Worm (Caenorhabditis elegans): ENCODE data around the gene catp-7.

catp-7 gene

DNA sequence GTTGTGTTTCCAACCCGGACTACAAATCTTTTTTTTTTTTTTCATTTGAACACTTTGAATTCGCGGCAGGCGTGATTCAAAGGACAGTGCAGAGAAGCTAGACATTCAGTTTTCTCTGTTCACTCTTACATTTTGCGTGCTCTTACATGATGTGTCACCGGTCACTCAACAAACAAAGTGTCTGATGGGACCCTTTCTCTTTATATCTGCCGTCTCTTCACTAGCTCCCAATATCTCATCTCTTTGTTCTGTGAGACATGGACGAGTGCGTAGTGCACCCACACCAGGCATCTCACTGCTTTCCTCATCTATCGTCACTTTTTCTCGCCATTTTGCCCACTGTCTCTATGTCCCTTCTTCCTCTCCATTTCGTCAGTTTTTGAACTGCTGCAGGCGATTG lies 1.3 kb downstream of the catp-7 start (continued):
- TF ChIP-seq crh-2 (tag; optimal IDR thresholded peaks at IDR 0.05) (no peak), zag-1 (tag; optimal IDR thresholded peaks at IDR 0.05) (peak; percentile 70), ZK546.5 (tag; optimal IDR thresholded peaks at IDR 0.05) (no peak), nhr-12 (tag; optimal IDR thresholded peaks at IDR 0.05) (no peak)

DNA sequence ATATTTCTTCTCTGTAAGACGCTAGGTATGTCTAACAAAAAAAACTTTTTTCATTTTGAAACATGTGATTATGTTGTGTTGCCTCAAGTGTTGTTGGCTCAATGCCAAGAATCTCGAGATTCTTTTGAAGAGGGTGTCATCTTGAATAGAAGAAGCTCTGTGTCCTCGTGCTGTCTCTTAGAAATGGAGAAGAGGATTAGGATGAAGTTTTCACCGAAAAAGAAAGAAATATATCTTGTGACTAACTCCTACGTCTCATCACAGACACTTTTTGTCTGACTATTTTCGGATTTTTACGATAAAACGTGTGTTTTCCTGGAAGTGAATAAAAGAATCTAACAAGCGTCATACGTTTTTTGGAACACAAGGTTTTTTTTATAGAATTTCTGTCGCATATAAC lies 1.8 kb downstream of the catp-7 start:
- no peak for TF ChIP-seq lin-13 (GFP tag; optimal IDR thresholded peaks at IDR 0.05)
- peak; percentile 29 for TF ChIP-seq C34F6.9 (tag; optimal IDR thresholded peaks at IDR 0.05)
- TF ChIP-seq elt-1 (tag; optimal IDR thresholded peaks at IDR 0.05) = no peak
- TF ChIP-seq crh-2 (tag; optimal IDR thresholded peaks at IDR 0.05) = peak; percentile 45
- TF ChIP-seq dmd-4 (tag; optimal IDR thresholded peaks at IDR 0.05) = no peak
- no peak for TF ChIP-seq skn-1 (tag; optimal IDR thresholded peaks at IDR 0.05)
- TF ChIP-seq sma-9 (GFP tag; optimal IDR thresholded peaks at IDR 0.05) = peak; percentile 16
- no peak for TF ChIP-seq sma-9 (tag; optimal IDR thresholded peaks at IDR 0.05)
- TF ChIP-seq lin-11 (tag; optimal IDR thresholded peaks at IDR 0.05) = no peak
- no peak for TF ChIP-seq fos-1 (tag; optimal IDR thresholded peaks at IDR 0.05)

DNA sequence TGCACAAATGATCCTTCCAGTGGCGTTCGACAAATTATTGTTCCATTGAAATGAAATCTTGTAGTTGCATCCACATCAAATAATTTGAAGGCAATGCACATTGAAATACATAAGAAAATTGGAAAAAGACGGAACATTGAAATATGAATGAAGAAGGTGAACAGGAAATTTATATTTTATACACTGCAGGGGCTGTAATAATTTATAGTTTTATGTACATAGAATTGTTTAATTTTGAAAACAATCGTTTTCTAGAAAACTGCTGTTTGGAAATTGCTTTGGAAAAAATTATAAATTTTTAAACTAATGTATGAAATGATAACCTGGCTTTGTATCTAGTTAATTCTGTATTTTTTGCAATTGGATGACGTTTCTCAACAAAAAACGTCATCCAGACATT lies 9.5 kb downstream of the catp-7 start, which contains the start of gene Y59H11AR.3:
TSS of gene Y59H11AR.3 (minus strand) at position 101 of the 400 bp plus-strand sequence.
- TF ChIP-seq elt-3 (tag; optimal IDR thresholded peaks at IDR 0.05) (no peak), R02D3.7 (tag; optimal IDR thresholded peaks at IDR 0.05) (no peak), mab-5 (tag; optimal IDR thresholded peaks at IDR 0.05) (no peak), lin-13 (GFP tag; optimal IDR thresholded peaks at IDR 0.05) (no peak), ceh-16 (tag; optimal IDR thresholded peaks at IDR 0.05) (no peak), dmd-4 (tag; optimal IDR thresholded peaks at IDR 0.05) (no peak), ZK546.5 (tag; optimal IDR thresholded peaks at IDR 0.05) (no peak), F13H6.1 (tag; optimal IDR thresholded peaks at IDR 0.05) (no peak), unc-55 (GFP tag; optimal IDR thresholded peaks at IDR 0.05) (no peak), nhr-12 (tag; optimal IDR thresholded peaks at IDR 0.05) (no peak), fos-1 (tag; optimal IDR thresholded peaks at IDR 0.05) (no peak), unc-62 (GFP tag; optimal IDR thresholded peaks at IDR 0.05) (no peak), blmp-1 (tag; optimal IDR thresholded peaks at IDR 0.05; ENCODE audit: insufficient read depth) (no peak)

DNA sequence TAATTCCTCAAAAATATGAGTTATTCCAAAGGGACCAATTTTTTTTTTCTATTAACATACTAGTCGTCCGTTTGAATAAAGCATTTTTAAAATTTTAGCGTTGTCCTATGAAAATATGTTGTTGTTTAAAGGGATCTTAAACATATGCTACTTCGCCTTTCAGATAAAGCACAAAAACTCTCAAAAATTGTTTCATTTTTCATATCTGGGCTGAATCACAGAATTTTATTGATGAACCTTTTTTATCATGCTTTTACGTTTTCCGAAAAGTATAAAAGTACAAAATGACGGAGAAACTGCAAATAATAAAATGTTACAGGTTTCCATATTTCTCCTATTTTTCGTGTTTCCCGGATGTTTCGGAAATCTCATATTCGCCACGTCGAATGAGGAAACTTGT lies 10.0 kb downstream of the catp-7 start, which contains the start of gene clec-181:
TSS of gene clec-181 (plus strand) at position 301 of the 400 bp plus-strand sequence.
- TF ChIP-seq sem-4 (tag; optimal IDR thresholded peaks at IDR 0.05) (no peak), egl-27 (tag; optimal IDR thresholded peaks at IDR 0.05) (no peak), mbf-1 (tag; optimal IDR thresholded peaks at IDR 0.05) (no peak), nhr-10 (tag; optimal IDR thresholded peaks at IDR 0.05) (no peak), elt-3 (tag; optimal IDR thresholded peaks at IDR 0.05) (no peak), zag-1 (tag; optimal IDR thresholded peaks at IDR 0.05) (no peak), nhr-6 (tag; optimal IDR thresholded peaks at IDR 0.05) (no peak), elt-1 (tag; optimal IDR thresholded peaks at IDR 0.05) (no peak), unc-39 (tag; optimal IDR thresholded peaks at IDR 0.05) (no peak), skn-1 (tag; optimal IDR thresholded peaks at IDR 0.05) (no peak)

DNA sequence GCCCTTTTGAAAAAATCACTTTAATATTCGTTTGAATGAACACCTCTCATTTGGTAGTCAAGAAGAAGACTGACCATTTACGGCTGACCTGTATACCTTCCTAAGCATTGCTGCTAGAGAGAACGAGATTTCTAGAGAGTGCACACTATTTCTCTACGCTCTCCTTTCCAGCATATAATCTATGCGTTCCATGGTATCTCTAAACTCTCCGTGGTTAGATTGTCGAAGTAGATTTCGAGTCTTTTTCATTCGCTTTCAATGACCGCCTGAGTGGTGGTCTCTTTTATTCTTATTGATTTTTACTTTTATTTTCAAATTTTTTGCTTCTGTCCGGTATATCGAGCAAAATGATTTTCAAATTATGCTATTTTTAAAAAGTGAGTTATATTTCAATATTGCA lies 11.7 kb downstream of the catp-7 start:
- no peak for TF ChIP-seq dmd-4 (tag; optimal IDR thresholded peaks at IDR 0.05)
- TF ChIP-seq fos-1 (tag; optimal IDR thresholded peaks at IDR 0.05) = no peak
- TF ChIP-seq lsy-2 (tag; optimal IDR thresholded peaks at IDR 0.05) = peak; percentile 8 to 57
- no peak for TF ChIP-seq nhr-10 (tag; optimal IDR thresholded peaks at IDR 0.05)
- no peak for TF ChIP-seq unc-62 (GFP tag; optimal IDR thresholded peaks at IDR 0.05)
- TF ChIP-seq unc-55 (GFP tag; optimal IDR thresholded peaks at IDR 0.05) = peak; percentile 56
- no peak for TF ChIP-seq Y55F3AM.14 (GFP tag; optimal IDR thresholded peaks at IDR 0.05)
- TF ChIP-seq zag-1 (tag; optimal IDR thresholded peaks at IDR 0.05) = no peak
- no peak for TF ChIP-seq peb-1 (tag; optimal IDR thresholded peaks at IDR 0.05)
- TF ChIP-seq C34F6.9 (tag; optimal IDR thresholded peaks at IDR 0.05) = peak; percentile 54
- TF ChIP-seq crh-2 (tag; optimal IDR thresholded peaks at IDR 0.05) = peak; percentile 5
- peak; percentile 52 for TF ChIP-seq sma-9 (GFP tag; optimal IDR thresholded peaks at IDR 0.05)
- no peak for TF ChIP-seq sma-9 (tag; optimal IDR thresholded peaks at IDR 0.05)
- TF ChIP-seq egl-27 (tag; optimal IDR thresholded peaks at IDR 0.05) = no peak
- peak; percentile 24 for TF ChIP-seq nhr-129 (tag; optimal IDR thresholded peaks at IDR 0.05)
- peak; percentile 13 for TF ChIP-seq gmeb-1 (tag; optimal IDR thresholded peaks at IDR 0.05)
- TF ChIP-seq blmp-1 (tag; optimal IDR thresholded peaks at IDR 0.05; ENCODE audit: insufficient read depth) = peak; percentile 1

Measured in whole organism, L2 larva.